Fruit fly (Drosophila melanogaster): ENCODE measurements around the gene Cat.

Gene Cat

DNA sequence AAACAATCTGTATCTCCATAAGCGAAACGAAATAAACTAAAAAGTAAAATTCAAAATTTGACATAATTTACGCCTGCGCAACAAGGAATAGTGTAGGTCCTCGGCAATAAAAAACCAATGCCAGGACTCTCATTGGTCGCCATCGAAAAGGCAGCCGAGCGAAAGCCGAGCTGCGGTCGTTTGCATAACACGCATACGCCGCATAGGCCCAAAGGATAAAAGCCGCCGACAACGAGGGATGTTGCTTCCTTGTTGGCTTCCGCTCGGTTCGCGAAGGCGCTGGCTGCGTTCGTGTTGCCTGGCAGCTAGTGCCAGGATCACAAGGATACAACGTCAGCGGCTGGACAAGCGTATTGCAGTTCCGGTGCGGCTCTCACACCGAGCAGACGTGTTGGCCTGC lies 38.1 kb downstream of the Cat start:
- no peak for TF ChIP-seq CG4318 (GFP tag; optimal IDR thresholded peaks at IDR 0.05)
- TF ChIP-seq dsx (GFP tag; optimal IDR thresholded peaks at IDR 0.05; ENCODE audit: poor library complexity, severe bottlenecking), result no peak
- no peak for TF ChIP-seq CG31627 (GFP tag; optimal IDR thresholded peaks at IDR 0.05)
- TF ChIP-seq Met (GFP tag; optimal IDR thresholded peaks at IDR 0.05), result no peak
- no peak for TF ChIP-seq fd85E (GFP tag; optimal IDR thresholded peaks at IDR 0.05)
- no peak for TF ChIP-seq CG10669 (GFP tag; optimal IDR thresholded peaks at IDR 0.05)
- TF ChIP-seq Eip78C (GFP tag), result no peak
- no peak for TF ChIP-seq acj6 (GFP tag; optimal IDR thresholded peaks at IDR 0.05)
- no peak for TF ChIP-seq CG3919 (GFP tag; optimal IDR thresholded peaks at IDR 0.05)
- no peak for TF ChIP-seq CG32006 (GFP tag; optimal IDR thresholded peaks at IDR 0.05)
- TF ChIP-seq CG9139 (GFP tag; optimal IDR thresholded peaks at IDR 0.05), result no peak
- no peak for TF ChIP-seq dac (GFP tag; optimal IDR thresholded peaks at IDR 0.05)
- no peak for TF ChIP-seq Blimp-1 (GFP tag; optimal IDR thresholded peaks at IDR 0.05)
- TF ChIP-seq CG34406 (GFP tag; optimal IDR thresholded peaks at IDR 0.05), result no peak

dm6 chr3L:18861893-18862292 lies 39.5 kb downstream of the Cat start:
- TF ChIP-seq CG8119 (GFP tag; IDR thresholded peaks at IDR 0.05) (no peak), CG16779 (tag; optimal IDR thresholded peaks at IDR 0.05) (no peak), Sox102F (GFP tag; optimal IDR thresholded peaks at IDR 0.05) (no peak), CG6808 (GFP tag; optimal IDR thresholded peaks at IDR 0.05) (no peak), CG15336 (GFP tag; IDR thresholded peaks at IDR 0.05) (no peak), Hr38 (GFP tag; optimal IDR thresholded peaks at IDR 0.05) (no peak), CG4318 (GFP tag; optimal IDR thresholded peaks at IDR 0.05) (no peak), dsx (GFP tag; optimal IDR thresholded peaks at IDR 0.05; ENCODE audit: poor library complexity, severe bottlenecking) (no peak), CG1621 (tag; optimal IDR thresholded peaks at IDR 0.05) (no peak), eg (GFP tag; IDR thresholded peaks at IDR 0.05) (no peak), fd85E (GFP tag; optimal IDR thresholded peaks at IDR 0.05) (no peak), CG11294 (GFP tag; IDR thresholded peaks at IDR 0.05) (no peak), acj6 (GFP tag; optimal IDR thresholded peaks at IDR 0.05) (no peak), CG3032 (tag; optimal IDR thresholded peaks at IDR 0.05) (no peak), CG34406 (GFP tag; optimal IDR thresholded peaks at IDR 0.05) (no peak)

- TF ChIP-seq vri (GFP tag; optimal IDR thresholded peaks at IDR 0.05) (peak; percentile 30), esn (GFP tag; optimal IDR thresholded peaks at IDR 0.05) (no peak), CG11902 (GFP tag; optimal IDR thresholded peaks at IDR 0.05) (no peak)
Observed at dm6 chr3L:18863327-18863726, 40.9 kb downstream of the Cat start, which contains the start of gene CG6865. Gene CG6865 (plus strand): TSS chr3L:18863647.

DNA sequence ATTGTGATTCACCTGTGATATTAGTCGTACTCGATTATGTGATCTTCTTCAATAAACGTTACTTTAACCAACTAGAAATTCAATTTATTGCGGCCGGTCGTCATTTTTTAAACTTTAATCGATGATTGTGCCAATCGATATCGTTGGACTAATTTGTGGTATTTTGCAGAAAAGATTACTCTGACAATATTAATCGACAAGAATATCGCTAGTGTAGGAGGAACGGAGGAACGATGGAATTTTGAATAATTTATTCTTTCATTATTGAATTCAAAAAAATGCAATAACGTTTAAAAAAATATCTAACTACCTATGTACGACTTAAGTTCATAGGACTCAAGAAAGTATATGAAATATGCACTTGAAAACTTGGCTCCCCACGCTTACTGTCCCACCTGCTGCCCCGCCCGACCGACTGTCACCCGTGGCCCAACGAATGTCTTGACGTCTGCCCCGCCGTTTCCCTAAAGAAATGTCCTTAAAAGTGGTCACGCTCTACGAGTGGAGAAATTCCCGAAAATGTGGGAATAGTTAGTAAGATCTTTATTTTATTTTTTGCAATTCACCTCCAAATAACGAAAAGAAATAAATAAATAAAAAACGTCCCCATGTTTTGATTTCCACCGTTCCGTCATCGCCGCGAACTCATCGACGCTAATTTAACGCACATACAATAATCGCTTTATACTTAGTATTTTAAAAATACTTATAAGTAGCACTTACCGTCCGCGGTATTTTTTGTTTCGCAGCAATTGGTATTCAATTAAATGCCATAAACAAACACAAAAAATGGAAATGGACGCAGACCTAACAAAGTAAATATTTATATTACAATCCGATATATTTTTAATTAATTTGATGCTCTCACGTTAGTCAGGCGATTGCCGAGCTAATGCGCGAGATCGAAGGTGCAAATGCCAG lies 43.3 kb downstream of the Cat start, which contains the start of gene CG14074:
Gene CG14074 (plus strand): TSS at position 779 of the 921 bp plus-strand sequence.
- TF ChIP-seq OdsH (GFP tag; optimal IDR thresholded peaks at IDR 0.05), result no peak
- peak; percentile 83 for TF ChIP-seq fkh (GFP tag; optimal IDR thresholded peaks at IDR 0.05)

- TF ChIP-seq CG3919 (GFP tag; optimal IDR thresholded peaks at IDR 0.05) (no peak), CG10631 (GFP tag; optimal IDR thresholded peaks at IDR 0.05) (peak; percentile 81), dsx (GFP tag; optimal IDR thresholded peaks at IDR 0.05; ENCODE audit: poor library complexity, severe bottlenecking) (peak; percentile 72), Sox102F (GFP tag; optimal IDR thresholded peaks at IDR 0.05) (peak; percentile 84), OdsH (GFP tag; optimal IDR thresholded peaks at IDR 0.05) (peak; percentile 84), CG6792 (GFP tag; optimal IDR thresholded peaks at IDR 0.05) (peak; percentile 74), Gug (GFP tag; IDR thresholded peaks at IDR 0.05) (peak; percentile 62), CG11762 (GFP tag; optimal IDR thresholded peaks at IDR 0.05; ENCODE audit: insufficient read depth) (peak; percentile 6), Sox15 (GFP tag; optimal IDR thresholded peaks at IDR 0.05) (peak; percentile 29), pdm3 (GFP tag; optimal IDR thresholded peaks at IDR 0.05) (peak; percentile 77), Blimp-1 (GFP tag; optimal IDR thresholded peaks at IDR 0.05) (peak; percentile 46), Eip75B (GFP tag; optimal IDR thresholded peaks at IDR 0.05) (peak; percentile 75), vri (GFP tag; optimal IDR thresholded peaks at IDR 0.05) (peak; percentile 73), Eip78C (GFP tag) (peak; percentile 95), acj6 (GFP tag; optimal IDR thresholded peaks at IDR 0.05) (peak; percentile 83), spab (GFP tag; optimal IDR thresholded peaks at IDR 0.05) (peak; percentile 62), lz (GFP tag; optimal IDR thresholded peaks at IDR 0.05) (peak; percentile 73), Hr39 (GFP tag; optimal IDR thresholded peaks at IDR 0.05) (peak; percentile 68), ss (GFP tag; optimal IDR thresholded peaks at IDR 0.05) (no peak), fkh (GFP tag; optimal IDR thresholded peaks at IDR 0.05) (peak; percentile 84), CG9139 (GFP tag; optimal IDR thresholded peaks at IDR 0.05) (no peak), CG16779 (tag; optimal IDR thresholded peaks at IDR 0.05) (no peak)
Observed at dm6 chr3L:18867521-18867920, 45.1 kb downstream of the Cat start, which contains the start of gene Dysb. Gene Dysb (plus strand): TSS chr3L:18867771.
